Fruit fly (Drosophila melanogaster) whole organism, wandering third instar larva: ENCODE data around the gene NKCC.

Source experiments
- CG32264 ChIP-seq: fragments of 200-800 bp; sonication (Bioruptor generic); optimal IDR thresholded peaks from 2 replicates; lab custom pipeline; 2016; ENCODE audit warnings: missing biosample characterization, missing genetic modification characterization
- CG9705 ChIP-seq: fragments of 200-800 bp; sonication (Bioruptor generic); optimal IDR thresholded peaks from 2 replicates; lab custom pipeline; 2018; ENCODE audit warnings: missing biosample characterization, mild to moderate bottlenecking, missing genetic modification characterization
- CrebA ChIP-seq: fragments of 200-800 bp; sonication (Bioruptor generic); optimal IDR thresholded peaks from 2 replicates; lab custom pipeline; 2016; ENCODE audit warnings: missing biosample characterization, mild to moderate bottlenecking, missing genetic modification characterization, borderline replicate concordance
- Dfd ChIP-seq: fragments of >200 bp; optimal IDR thresholded peaks from 2 replicates; lab custom pipeline; 2017; ENCODE audit warnings: missing biosample characterization, missing genetic modification characterization
- Dif ChIP-seq: fragments of 200-275, 200-300 bp; sonication (Bioruptor generic); optimal IDR thresholded peaks from 2 replicates; lab custom pipeline; 2018; ENCODE audit warnings: missing biosample characterization, missing genetic modification characterization; ENCODE audit not compliant: partially characterized antibody
- GATAd ChIP-seq: sonication (Bioruptor generic); optimal IDR thresholded peaks from 2 replicates; lab custom pipeline; 2016; ENCODE audit warnings: missing biosample characterization, missing genetic modification characterization
- HLH106 ChIP-seq: fragments of 200-800 bp; optimal IDR thresholded peaks from 3 replicates; lab custom pipeline; 2019; ENCODE audit warnings: missing biosample characterization, mild to moderate bottlenecking, missing genetic modification characterization, moderate library complexity
- Hnf4 ChIP-seq: fragments of 200-800 bp; sonication (Bioruptor generic); optimal IDR thresholded peaks from 2 replicates; lab custom pipeline; 2016; ENCODE audit warnings: missing biosample characterization, mild to moderate bottlenecking, missing genetic modification characterization
- Hr78 ChIP-seq: fragments of >200 bp; optimal IDR thresholded peaks from 2 replicates; lab custom pipeline; 2017; ENCODE audit warnings: missing biosample characterization, missing genetic modification characterization
- Hr83 ChIP-seq: fragments of 200-300 bp; sonication (Bioruptor generic); optimal IDR thresholded peaks from 2 replicates; lab custom pipeline; 2016; ENCODE audit warnings: missing biosample characterization, mild to moderate bottlenecking, missing genetic modification characterization, moderate library complexity; ENCODE audit not compliant: poor library complexity, severe bottlenecking
- Jra ChIP-seq: sonication (Bioruptor generic); optimal IDR thresholded peaks from 2 replicates; lab custom pipeline; 2016; ENCODE audit warnings: missing biosample characterization, missing genetic modification characterization
- Myc ChIP-seq: fragments of >200 bp; optimal IDR thresholded peaks from 2 replicates; lab custom pipeline; 2017
- N ChIP-seq: fragments of >200 bp; optimal IDR thresholded peaks from 2 replicates; lab custom pipeline; 2018; ENCODE audit warnings: missing biosample characterization, missing external identifiers, missing genetic modification characterization
- OdsH ChIP-seq: fragments of 200-800 bp; sonication (Bioruptor generic); optimal IDR thresholded peaks from 2 replicates; lab custom pipeline; 2016; ENCODE audit warnings: missing biosample characterization, mild to moderate bottlenecking, missing genetic modification characterization
- Rel ChIP-seq, 2 experiments: fragments of 200-800 bp; sonication (Bioruptor generic) in 1 of 2; optimal IDR thresholded peaks; 2 replicates in 1 of 2; 3 replicates in 1 of 2; lab custom pipeline; 2016 to 2019; ENCODE audit warnings: mild to moderate bottlenecking in 2 of 2, missing biosample characterization in 2 of 2, missing genetic modification characterization in 2 of 2, moderate library complexity in 1 of 2
- Sp1 ChIP-seq: fragments of 200-800 bp; sonication (Bioruptor generic); optimal IDR thresholded peaks from 3 replicates; lab custom pipeline; 2019; ENCODE audit warnings: missing biosample characterization, mild to moderate bottlenecking, missing genetic modification characterization, moderate library complexity
- Vsx2 ChIP-seq: fragments of 200-300, 225-300 bp; sonication (Bioruptor generic); optimal IDR thresholded peaks from 2 replicates; lab custom pipeline; 2018; ENCODE audit warnings: missing biosample characterization, missing genetic modification characterization; ENCODE audit not compliant: partially characterized antibody
- br ChIP-seq: fragments of 200-800 bp; sonication (Bioruptor generic); optimal IDR thresholded peaks from 2 replicates; lab custom pipeline; 2016; ENCODE audit warnings: missing biosample characterization, missing genetic modification characterization
- brk ChIP-seq: fragments of 200-800 bp; sonication (Bioruptor generic); optimal IDR thresholded peaks from 2 replicates; lab custom pipeline; 2016; ENCODE audit warnings: missing biosample characterization, mild to moderate bottlenecking, missing genetic modification characterization
- dl ChIP-seq, 2 experiments: fragments of 175-275, 200-275 bp in 1 of 2; fragments of 200-275 bp in 1 of 2; sonication (Bioruptor generic); optimal IDR thresholded peaks; lab custom pipeline; 2018; ENCODE audit warnings: mild to moderate bottlenecking in 2 of 2, missing biosample characterization in 2 of 2, missing genetic modification characterization in 2 of 2, moderate library complexity in 2 of 2; ENCODE audit not compliant: partially characterized antibody in 2 of 2, insufficient read depth in 1 of 2
- dmrt93B ChIP-seq: fragments of 200-800 bp; sonication (Bioruptor generic); optimal IDR thresholded peaks from 2 replicates; lab custom pipeline; 2018; ENCODE audit warnings: missing biosample characterization, mild to moderate bottlenecking, missing genetic modification characterization
- dsf ChIP-seq: sonication (Bioruptor generic); optimal IDR thresholded peaks from 2 replicates; lab custom pipeline; 2016; ENCODE audit warnings: missing biosample characterization, missing genetic modification characterization, borderline replicate concordance
- ey ChIP-seq: fragments of 200-800 bp; sonication (Bioruptor generic); optimal IDR thresholded peaks from 2 replicates; lab custom pipeline; 2016; ENCODE audit warnings: missing biosample characterization, missing genetic modification characterization
- foxo ChIP-seq, 2 experiments: fragments of 200-800 bp; sonication (Bioruptor generic); optimal IDR thresholded peaks; 2 replicates in 1 of 2; 3 replicates in 1 of 2; lab custom pipeline; 2016 to 2017; ENCODE audit warnings: missing biosample characterization in 2 of 2, missing genetic modification characterization in 2 of 2
- fru ChIP-seq: fragments of 200-800 bp; sonication (Bioruptor generic); optimal IDR thresholded peaks from 3 replicates; lab custom pipeline; 2016; ENCODE audit warnings: missing biosample characterization, mild to moderate bottlenecking, missing genetic modification characterization
- h ChIP-seq: fragments of 200-800 bp; sonication (Bioruptor generic); optimal IDR thresholded peaks from 3 replicates; lab custom pipeline; 2016; ENCODE audit warnings: missing biosample characterization, mild to moderate bottlenecking, missing genetic modification characterization
- jim ChIP-seq: fragments of 175-275, 200-325 bp; sonication (Bioruptor generic); optimal IDR thresholded peaks from 2 replicates; lab custom pipeline; 2016; ENCODE audit warnings: missing biosample characterization, mild to moderate bottlenecking, missing genetic modification characterization
- lola ChIP-seq: fragments of >200 bp; optimal IDR thresholded peaks from 2 replicates; lab custom pipeline; 2017; ENCODE audit warnings: missing biosample characterization, missing genetic modification characterization
- pan ChIP-seq: fragments of >200 bp; optimal IDR thresholded peaks from 2 replicates; lab custom pipeline; 2017
- psq ChIP-seq: fragments of 200-800 bp; sonication (Bioruptor generic); optimal IDR thresholded peaks from 3 replicates; lab custom pipeline; 2017; ENCODE audit warnings: missing biosample characterization, mild to moderate bottlenecking, missing genetic modification characterization, moderate library complexity
- rgr ChIP-seq: fragments of 200-800 bp; sonication (Bioruptor generic); optimal IDR thresholded peaks from 3 replicates; lab custom pipeline; 2016; ENCODE audit warnings: missing biosample characterization, mild to moderate bottlenecking, missing genetic modification characterization
- sage ChIP-seq: fragments of 200-800 bp; sonication (Bioruptor generic); optimal IDR thresholded peaks from 2 replicates; lab custom pipeline; 2016; ENCODE audit warnings: missing biosample characterization, mild to moderate bottlenecking, missing genetic modification characterization
- sv ChIP-seq: fragments of 200-800 bp; sonication (Bioruptor generic); optimal IDR thresholded peaks from 3 replicates; lab custom pipeline; 2016; ENCODE audit warnings: missing biosample characterization, missing genetic modification characterization
- tai ChIP-seq: sonication (Bioruptor generic); optimal IDR thresholded peaks from 2 replicates; lab custom pipeline; 2016; ENCODE audit warnings: missing biosample characterization, missing genetic modification characterization
- usp ChIP-seq: fragments of >200 bp; optimal IDR thresholded peaks from 2 replicates; lab custom pipeline; 2017; ENCODE audit warnings: missing biosample characterization, missing genetic modification characterization
- woc ChIP-seq: sonication (Bioruptor generic); optimal IDR thresholded peaks from 2 replicates; lab custom pipeline; 2016; ENCODE audit warnings: missing biosample characterization, mild to moderate bottlenecking, missing genetic modification characterization

Gene NKCC

DNA sequence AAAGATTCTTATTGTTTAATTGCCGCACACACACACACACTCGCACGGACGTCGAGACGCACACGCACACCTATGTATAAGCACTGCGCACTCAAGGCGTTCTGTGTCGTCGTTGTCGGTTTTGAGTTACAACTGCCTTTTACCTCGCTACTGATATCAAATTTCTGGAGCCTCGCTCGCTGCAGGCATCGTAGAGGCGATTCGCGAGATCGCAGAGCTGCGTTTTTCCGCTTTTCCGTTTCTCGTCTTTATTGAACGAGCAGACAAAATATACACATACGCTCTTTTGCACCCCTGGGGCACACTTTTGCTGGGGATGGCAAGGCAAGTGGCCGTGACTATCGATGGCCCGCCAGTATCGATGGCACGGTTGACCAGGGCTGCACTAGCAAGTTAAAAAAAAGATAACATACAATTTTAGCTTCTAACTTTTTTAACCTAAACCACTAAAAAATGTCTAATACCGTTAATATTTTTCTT, 45.0 kb upstream of the NKCC start, which contains the start of gene CG2519:
Gene CG2519 (minus strand): TSS at position 312 of the 480 bp plus-strand sequence.
- TF ChIP-seq CG32264 (no peak), Sp1 (GFP tag; lab: Kevin White, UChicago) (no peak), Jra (GFP tag; lab: Kevin White, UChicago) (no peak), N (GFP tag; lab: Kevin White, UChicago) (no peak), Dif (peak; percentile 31), tai (GFP tag; lab: Kevin White, UChicago) (no peak), GATAd (GFP tag; lab: Kevin White, UChicago) (no peak), Vsx2 (no peak), Hr83 (GFP tag; lab: Kevin White, UChicago) (peak; percentile 87), ey (peak; percentile 42), Rel (GFP tag; optimal IDR thresholded peaks at IDR 0.05; lab: Kevin White, UChicago) (no peak), Rel (tag; optimal IDR thresholded peaks at IDR 0.05; lab: Kevin White, UChicago) (peak; percentile 41), Dfd (GFP tag; lab: Kevin White, UChicago) (no peak), Myc (lab: Kevin White, UChicago) (peak; percentile 69), dsf (GFP tag; lab: Kevin White, UChicago) (no peak), sage (no peak), CrebA (no peak), dmrt93B (GFP tag; lab: Kevin White, UChicago) (no peak), usp (GFP tag; lab: Kevin White, UChicago) (no peak), HLH106 (tag; lab: Kevin White, UChicago) (no peak), foxo (GFP tag; optimal IDR thresholded peaks at IDR 0.05; lab: Kevin White, UChicago) (peak in 1 of 2 experiments; percentile 69), jim (GFP tag; lab: Kevin White, UChicago) (no peak), CG9705 (peak; percentile 38), OdsH (peak; percentile 32), psq (GFP tag; lab: Kevin White, UChicago) (no peak), h (GFP tag; lab: Kevin White, UChicago) (peak; percentile 87), rgr (GFP tag; lab: Kevin White, UChicago) (no peak), br (GFP tag; lab: Kevin White, UChicago) (no peak), brk (GFP tag; lab: Kevin White, UChicago) (no peak), Hnf4 (GFP tag; lab: Kevin White, UChicago) (no peak), fru (GFP tag; lab: Kevin White, UChicago) (no peak), dl (GFP tag; optimal IDR thresholded peaks at IDR 0.05; lab: Kevin White, UChicago; ENCODE audit: insufficient read depth in 1 of 2, partially characterized antibody in 2 of 2) (no peak), sv (GFP tag; lab: Kevin White, UChicago) (peak; percentile 44), pan (no peak), woc (GFP tag; lab: Kevin White, UChicago) (peak; percentile 62), Hr78 (no peak)

DNA sequence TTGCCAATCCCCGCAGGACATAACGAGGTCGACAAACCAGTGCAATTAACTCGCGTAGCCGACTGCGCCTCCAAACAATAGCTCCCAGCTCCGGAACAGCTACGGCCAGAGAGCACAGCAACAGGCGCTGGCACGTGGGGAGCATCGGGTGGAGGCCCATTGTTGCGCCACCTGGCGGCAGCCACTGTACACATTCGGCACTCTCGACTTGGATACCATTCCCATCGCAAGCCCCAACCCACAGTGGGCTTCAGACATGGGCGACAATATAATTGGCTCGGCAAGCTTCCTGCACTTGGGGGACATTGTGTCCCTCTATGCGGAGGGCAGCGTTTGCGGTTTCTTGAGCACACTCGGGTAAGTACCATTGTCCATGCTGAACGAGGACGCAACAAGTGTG, 25.1 kb upstream of the NKCC start:
- TF ChIP-seq lola (no peak), Hr78 (no peak), OdsH (no peak), psq (GFP tag; lab: Kevin White, UChicago) (no peak), dmrt93B (GFP tag; lab: Kevin White, UChicago) (no peak), HLH106 (tag; lab: Kevin White, UChicago) (no peak), ey (no peak), GATAd (GFP tag; lab: Kevin White, UChicago) (no peak), Sp1 (GFP tag; lab: Kevin White, UChicago) (no peak), Hr83 (GFP tag; lab: Kevin White, UChicago) (no peak), woc (GFP tag; lab: Kevin White, UChicago) (no peak), CG9705 (no peak), brk (GFP tag; lab: Kevin White, UChicago) (no peak), h (GFP tag; lab: Kevin White, UChicago) (no peak), tai (GFP tag; lab: Kevin White, UChicago) (no peak), dsf (GFP tag; lab: Kevin White, UChicago) (no peak), Myc (lab: Kevin White, UChicago) (no peak), br (GFP tag; lab: Kevin White, UChicago) (no peak)
